Worm (Caenorhabditis elegans) whole organism, mixed stage, embryonic: ENCODE results near the gene pho-6.

Source experiments
- M03D4.4 ChIP-seq: sonication (generic microtip); optimal IDR thresholded peaks from 2 replicates; lab custom pipeline; 2017; ENCODE audit warnings: mild to moderate bottlenecking, missing genetic modification characterization, missing compliant biosample characterization
- bed-3 ChIP-seq: fragments of 200-800 bp; sonication (Bioruptor generic); optimal IDR thresholded peaks from 3 replicates; lab custom pipeline; 2018; ENCODE audit warnings: mild to moderate bottlenecking, missing genetic modification characterization, moderate library complexity, missing compliant biosample characterization
- blmp-1 ChIP-seq: fragments of 150-350 bp; optimal IDR thresholded peaks from 2 replicates; lab custom pipeline; 2014; ENCODE audit warnings: missing biosample characterization, missing genetic modification characterization
- ceh-39 ChIP-seq: fragments of 150-350 bp; optimal IDR thresholded peaks from 2 replicates; lab custom pipeline; 2014; ENCODE audit warnings: missing biosample characterization, missing genetic modification characterization
- ceh-43 ChIP-seq: fragments of 200-800 bp; sonication (Bioruptor generic); optimal IDR thresholded peaks from 2 replicates; lab custom pipeline; 2018; ENCODE audit warnings: mild to moderate bottlenecking, missing genetic modification characterization, moderate library complexity, missing compliant biosample characterization
- ces-1 ChIP-seq: fragments of 150-350 bp; optimal IDR thresholded peaks from 2 replicates; lab custom pipeline; 2014; ENCODE audit warnings: missing biosample characterization, missing genetic modification reagents, missing genetic modification characterization
- cnd-1 ChIP-seq: fragments of 200-800 bp; sonication (Bioruptor generic); optimal IDR thresholded peaks from 2 replicates; lab custom pipeline; 2018; ENCODE audit warnings: mild to moderate bottlenecking, missing genetic modification characterization, missing compliant biosample characterization
- drap-1 ChIP-seq: fragments of 200-800 bp; sonication (Bioruptor generic); optimal IDR thresholded peaks from 3 replicates; lab custom pipeline; 2018; ENCODE audit warnings: mild to moderate bottlenecking, missing genetic modification characterization, missing compliant biosample characterization
- elt-3 ChIP-seq: fragments of 150-350 bp; optimal IDR thresholded peaks from 2 replicates; lab custom pipeline; 2014; ENCODE audit warnings: missing biosample characterization, missing genetic modification characterization
- flh-1 ChIP-seq: fragments of 200-800 bp; sonication (Bioruptor generic); optimal IDR thresholded peaks from 2 replicates; lab custom pipeline; 2018; ENCODE audit warnings: mild to moderate bottlenecking, missing genetic modification characterization, moderate library complexity, missing compliant biosample characterization
- ham-2 ChIP-seq: fragments of 200-800 bp; sonication (Bioruptor generic); optimal IDR thresholded peaks from 2 replicates; lab custom pipeline; 2018; ENCODE audit warnings: mild to moderate bottlenecking, missing genetic modification characterization, missing compliant biosample characterization
- hlh-1 ChIP-seq: fragments of 150-350 bp; optimal IDR thresholded peaks from 2 replicates; lab custom pipeline; 2014; ENCODE audit warnings: missing biosample characterization, missing genetic modification reagents, missing genetic modification characterization
- lin-13 ChIP-seq: fragments of 150-350 bp; optimal IDR thresholded peaks from 2 replicates; lab custom pipeline; 2014; ENCODE audit warnings: missing biosample characterization, missing genetic modification characterization
- lin-32 ChIP-seq: fragments of 200-800 bp; sonication (Bioruptor generic); optimal IDR thresholded peaks from 2 replicates; lab custom pipeline; 2018; ENCODE audit warnings: mild to moderate bottlenecking, missing genetic modification characterization, missing compliant biosample characterization
- lsy-2 ChIP-seq: fragments of 150-350 bp; optimal IDR thresholded peaks from 2 replicates; lab custom pipeline; 2014; ENCODE audit warnings: missing biosample characterization, missing genetic modification characterization
- mab-5 ChIP-seq: fragments of 150-350 bp; optimal IDR thresholded peaks from 2 replicates; lab custom pipeline; 2014; ENCODE audit warnings: missing biosample characterization, missing genetic modification characterization
- mep-1 ChIP-seq: fragments of 150-350 bp; optimal IDR thresholded peaks from 2 replicates; lab custom pipeline; 2017; ENCODE audit warnings: missing biosample characterization, missing genetic modification reagents, missing genetic modification characterization, inconsistent platforms
- mls-2 ChIP-seq: sonication (generic microtip); optimal IDR thresholded peaks from 2 replicates; lab custom pipeline; 2016; ENCODE audit warnings: mild to moderate bottlenecking, missing genetic modification characterization, moderate library complexity, missing compliant biosample characterization
- nhr-12 ChIP-seq: fragments of 150-350 bp; optimal IDR thresholded peaks from 2 replicates; lab custom pipeline; 2014; ENCODE audit warnings: missing biosample characterization, missing genetic modification characterization
- nhr-2 ChIP-seq: fragments of 150-350 bp; optimal IDR thresholded peaks from 2 replicates; lab custom pipeline; 2014; ENCODE audit warnings: missing biosample characterization, missing genetic modification characterization
- nhr-237 ChIP-seq: fragments of 150-350 bp; optimal IDR thresholded peaks from 2 replicates; lab custom pipeline; 2014; ENCODE audit warnings: missing biosample characterization, missing genetic modification characterization
- nhr-28 ChIP-seq: fragments of 150-350 bp; optimal IDR thresholded peaks from 2 replicates; lab custom pipeline; 2014; ENCODE audit warnings: missing biosample characterization, missing genetic modification characterization
- nhr-76 ChIP-seq: sonication (generic microtip); optimal IDR thresholded peaks from 2 replicates; lab custom pipeline; 2017; ENCODE audit warnings: missing biosample characterization, missing genetic modification characterization
- pha-4 ChIP-seq: fragments of 150-350 bp; optimal IDR thresholded peaks from 2 replicates; lab custom pipeline; 2018; ENCODE audit warnings: missing biosample characterization, missing genetic modification reagents, missing genetic modification characterization
- sem-2 ChIP-seq: fragments of 200-800 bp; sonication (Bioruptor generic); optimal IDR thresholded peaks from 2 replicates; lab custom pipeline; 2018; ENCODE audit warnings: mild to moderate bottlenecking, missing genetic modification characterization, missing compliant biosample characterization
- snpc-4 ChIP-seq: fragments of 150-350 bp; optimal IDR thresholded peaks from 2 replicates; lab custom pipeline; 2014; ENCODE audit warnings: missing biosample characterization, missing genetic modification characterization
- sptf-1 ChIP-seq: sonication (generic microtip); optimal IDR thresholded peaks from 2 replicates; lab custom pipeline; 2017; ENCODE audit warnings: mild to moderate bottlenecking, missing genetic modification characterization, moderate library complexity, missing compliant biosample characterization
- tbx-8 ChIP-seq: fragments of 200-800 bp; sonication (Bioruptor generic); optimal IDR thresholded peaks from 2 replicates; lab custom pipeline; 2018; ENCODE audit warnings: mild to moderate bottlenecking, missing genetic modification characterization, moderate library complexity, missing compliant biosample characterization
- unc-39 ChIP-seq: fragments of 150-350 bp; optimal IDR thresholded peaks from 2 replicates; lab custom pipeline; 2014; ENCODE audit warnings: missing biosample characterization, missing genetic modification characterization
- unc-62 ChIP-seq: fragments of 150-350 bp; optimal IDR thresholded peaks from 2 replicates; lab custom pipeline; 2014; ENCODE audit warnings: missing biosample characterization, missing genetic modification reagents, missing genetic modification characterization
- zip-8 ChIP-seq: fragments of 150-350 bp; optimal IDR thresholded peaks from 2 replicates; lab custom pipeline; 2014; ENCODE audit warnings: missing biosample characterization, missing genetic modification characterization
- ztf-11 ChIP-seq: fragments of 150-350 bp; optimal IDR thresholded peaks from 2 replicates; lab custom pipeline; 2014; ENCODE audit warnings: missing biosample characterization, missing genetic modification characterization

pho-6 gene

ce11 chrV:8370705-8371104, 23.6 kb downstream of the pho-6 start, which contains the start of gene gpa-2:
TSS of gene gpa-2 (plus strand) at chrV:8371005.
- no peak for TF ChIP-seq mls-2 (tag; lab: Kevin White, UChicago)
- TF ChIP-seq ces-1, result no peak
- no peak for TF ChIP-seq nhr-2
- no peak for TF ChIP-seq zip-8
- TF ChIP-seq hlh-1 (tag; lab: Kevin White, UChicago), result no peak
- no peak for TF ChIP-seq nhr-76 (tag; lab: Kevin White, UChicago)
- TF ChIP-seq mep-1, result no peak
- no peak for TF ChIP-seq blmp-1 (tag; lab: Kevin White, UChicago)
- no peak for TF ChIP-seq sptf-1 (tag; lab: Kevin White, UChicago)

- no peak for TF ChIP-seq ceh-43
- no peak for TF ChIP-seq M03D4.4 (tag; lab: Kevin White, UChicago)
- TF ChIP-seq drap-1 (GFP tag; lab: Kevin White, UChicago), result no peak
- TF ChIP-seq flh-1 (GFP tag; lab: Kevin White, UChicago), result no peak
- no peak for TF ChIP-seq mep-1
Measured at ce11 chrV:8359792-8360191, 34.5 kb downstream of the pho-6 start, which contains the start of gene F38E1.6. TSS of gene F38E1.6 (plus strand) at chrV:8360092.

- TF ChIP-seq snpc-4 (tag; lab: Kevin White, UChicago) (no peak), pha-4 (tag; lab: Kevin White, UChicago) (peak; percentile 4), mep-1 (peak; percentile 45), lsy-2 (tag; lab: Kevin White, UChicago) (peak; percentile 23), ces-1 (peak; percentile 49)
Measured at ce11 chrV:8359113-8359564, 35.1 kb downstream of the pho-6 start, which contains the start of gene mpdu-1. TSS of gene mpdu-1 (minus strand) at chrV:8359163.

ce11 chrV:8358702-8359101, 35.6 kb downstream of the pho-6 start:
- TF ChIP-seq nhr-2 (no peak), lin-13 (tag; lab: Kevin White, UChicago) (no peak), mep-1 (no peak), mls-2 (tag; lab: Kevin White, UChicago) (no peak), sem-2 (GFP tag; lab: Kevin White, UChicago) (no peak), blmp-1 (tag; lab: Kevin White, UChicago) (no peak), lsy-2 (tag; lab: Kevin White, UChicago) (no peak), unc-39 (tag; lab: Kevin White, UChicago) (no peak)

ce11 chrV:8357756-8358155, 36.5 kb downstream of the pho-6 start:
- no peak for TF ChIP-seq nhr-12
- TF ChIP-seq mab-5 (tag; lab: Kevin White, UChicago), result no peak
- TF ChIP-seq cnd-1 (tag; lab: Kevin White, UChicago), result no peak
- TF ChIP-seq sem-2 (GFP tag; lab: Kevin White, UChicago), result no peak
- no peak for TF ChIP-seq ces-1
- TF ChIP-seq lin-13 (tag; lab: Kevin White, UChicago), result no peak
- no peak for TF ChIP-seq ham-2 (GFP tag; lab: Kevin White, UChicago)
- no peak for TF ChIP-seq sptf-1 (tag; lab: Kevin White, UChicago)
- TF ChIP-seq ceh-39, result no peak
- no peak for TF ChIP-seq lin-32
- no peak for TF ChIP-seq ztf-11
- TF ChIP-seq ceh-43, result no peak
- no peak for TF ChIP-seq nhr-28 (tag; lab: Kevin White, UChicago)
- TF ChIP-seq elt-3 (tag; lab: Kevin White, UChicago), result no peak
- TF ChIP-seq snpc-4 (tag; lab: Kevin White, UChicago), result no peak

- TF ChIP-seq tbx-8 (GFP tag; lab: Kevin White, UChicago), result no peak
- TF ChIP-seq ham-2 (GFP tag; lab: Kevin White, UChicago), result no peak
- TF ChIP-seq bed-3 (GFP tag; lab: Kevin White, UChicago), result no peak
- TF ChIP-seq elt-3 (tag; lab: Kevin White, UChicago), result no peak
- TF ChIP-seq M03D4.4 (tag; lab: Kevin White, UChicago), result no peak
- no peak for TF ChIP-seq nhr-12
- no peak for TF ChIP-seq nhr-237
- no peak for TF ChIP-seq nhr-2
- no peak for TF ChIP-seq mep-1
- TF ChIP-seq unc-62 (GFP tag; lab: Kevin White, UChicago), result no peak
Measured at ce11 chrV:8355435-8356212, 38.6 kb downstream of the pho-6 start, which contains the start of gene mom-2. TSS of gene mom-2 (plus strand) at chrV:8355988.
